Worm (Caenorhabditis elegans): Measurements from ENCODE around the gene fip-1.

DNA sequence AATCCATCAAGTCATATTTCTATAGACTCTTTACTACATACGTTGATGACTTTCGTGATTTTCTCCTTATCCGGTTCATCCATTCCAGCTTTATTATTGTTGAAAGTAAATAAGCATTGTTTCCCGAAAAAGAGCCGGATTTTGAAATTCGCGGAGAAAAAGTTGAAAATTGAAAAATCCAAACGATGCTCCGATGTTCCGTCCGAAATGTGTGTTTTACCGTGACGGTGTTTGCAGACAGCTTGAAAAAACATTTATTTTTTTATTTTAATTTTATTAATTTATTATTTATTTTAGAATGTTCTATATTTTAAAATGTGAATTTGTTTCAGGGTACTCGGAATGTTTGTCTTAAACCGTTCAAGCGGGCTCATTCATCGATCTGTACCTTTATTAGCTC, 8.7 kb upstream of the fip-1 start, which contains the start of gene dnj-10:
- no peak for TF ChIP-seq pqm-1 (tag; optimal IDR thresholded peaks at IDR 0.05)
- TF ChIP-seq ceh-30 (tag; optimal IDR thresholded peaks at IDR 0.05): no peak
- no peak for TF ChIP-seq lin-11 (tag; optimal IDR thresholded peaks at IDR 0.05)
- no peak for TF ChIP-seq C08G9.2 (tag; optimal IDR thresholded peaks at IDR 0.05)
- TF ChIP-seq pax-1 (tag; optimal IDR thresholded peaks at IDR 0.05): no peak
- no peak for TF ChIP-seq nfya-1 (tag; optimal IDR thresholded peaks at IDR 0.05)

Data from whole organism, late embryonic.